Worm (Caenorhabditis elegans): ENCODE data around the gene R02D5.4.

R02D5.4 gene

ce11 chrV:14484582-14484981, at the start of gene R02D5.4:
TSS of gene R02D5.4 (minus strand) at chrV:14484682.
- TF ChIP-seq lin-11 (tag; optimal IDR thresholded peaks at IDR 0.05) (no peak), zag-1 (tag; optimal IDR thresholded peaks at IDR 0.05) (no peak), ztf-4 (tag; optimal IDR thresholded peaks at IDR 0.05) (no peak), aly-2 (tag; optimal IDR thresholded peaks at IDR 0.05) (no peak), Y55F3AM.14 (GFP tag; optimal IDR thresholded peaks at IDR 0.05) (no peak), nhr-23 (tag; optimal IDR thresholded peaks at IDR 0.05) (no peak), ama-1 (optimal IDR thresholded peaks at IDR 0.05) (no peak), ztf-1 (GFP tag; conservative IDR thresholded peaks at IDR 0.05) (no peak), elt-3 (tag; optimal IDR thresholded peaks at IDR 0.05) (no peak), egl-27 (tag; optimal IDR thresholded peaks at IDR 0.05) (no peak), lin-13 (GFP tag; optimal IDR thresholded peaks at IDR 0.05) (no peak), mdl-1 (tag; optimal IDR thresholded peaks at IDR 0.05) (no peak), gmeb-1 (tag; optimal IDR thresholded peaks at IDR 0.05) (no peak), unc-62 (GFP tag; optimal IDR thresholded peaks at IDR 0.05) (no peak), mab-5 (tag; optimal IDR thresholded peaks at IDR 0.05) (no peak), nhr-12 (tag; optimal IDR thresholded peaks at IDR 0.05) (no peak)

- TF ChIP-seq ceh-16 (tag; optimal IDR thresholded peaks at IDR 0.05) (no peak), ztf-11 (tag; optimal IDR thresholded peaks at IDR 0.05) (no peak), crh-2 (tag; optimal IDR thresholded peaks at IDR 0.05) (no peak), ztf-1 (GFP tag; conservative IDR thresholded peaks at IDR 0.05) (no peak), zag-1 (tag; optimal IDR thresholded peaks at IDR 0.05) (no peak), nhr-6 (tag; optimal IDR thresholded peaks at IDR 0.05) (no peak), nhr-77 (tag; optimal IDR thresholded peaks at IDR 0.05) (no peak), nhr-11 (tag; optimal IDR thresholded peaks at IDR 0.05) (no peak), nhr-23 (tag; optimal IDR thresholded peaks at IDR 0.05) (no peak), Y55F3AM.14 (GFP tag; optimal IDR thresholded peaks at IDR 0.05) (no peak), nhr-10 (tag; optimal IDR thresholded peaks at IDR 0.05) (no peak), sma-3 (GFP tag; optimal IDR thresholded peaks at IDR 0.05) (no peak), fos-1 (tag; optimal IDR thresholded peaks at IDR 0.05) (no peak), R02D3.7 (tag; optimal IDR thresholded peaks at IDR 0.05) (no peak), unc-62 (GFP tag; optimal IDR thresholded peaks at IDR 0.05) (no peak)
Observed at ce11 chrV:14532374-14532773, 47.9 kb upstream of the R02D5.4 start.

ce11 chrV:14530813-14531212, 46.3 kb upstream of the R02D5.4 start, which contains the start of gene kcnl-4:
TSS of gene kcnl-4 (plus strand) at chrV:14531113.
- TF ChIP-seq gmeb-1 (tag; optimal IDR thresholded peaks at IDR 0.05) (no peak), ama-1 (optimal IDR thresholded peaks at IDR 0.05) (no peak), dmd-4 (tag; optimal IDR thresholded peaks at IDR 0.05) (no peak), snpc-4 (tag; optimal IDR thresholded peaks at IDR 0.05) (no peak), nhr-12 (tag; optimal IDR thresholded peaks at IDR 0.05) (no peak), nhr-21 (tag; optimal IDR thresholded peaks at IDR 0.05) (no peak), elt-3 (tag; optimal IDR thresholded peaks at IDR 0.05) (no peak), mab-5 (tag; optimal IDR thresholded peaks at IDR 0.05) (no peak), lin-39 (tag; optimal IDR thresholded peaks at IDR 0.05) (no peak), nhr-11 (tag; optimal IDR thresholded peaks at IDR 0.05) (no peak), lsy-2 (tag; optimal IDR thresholded peaks at IDR 0.05) (no peak), elt-1 (tag; optimal IDR thresholded peaks at IDR 0.05) (no peak), C34F6.9 (tag; optimal IDR thresholded peaks at IDR 0.05) (no peak), egl-27 (tag; optimal IDR thresholded peaks at IDR 0.05) (no peak), ceh-82 (tag; optimal IDR thresholded peaks at IDR 0.05) (no peak), ZK546.5 (tag; optimal IDR thresholded peaks at IDR 0.05) (no peak), mbf-1 (tag; optimal IDR thresholded peaks at IDR 0.05) (no peak), sma-9 (GFP tag; optimal IDR thresholded peaks at IDR 0.05) (no peak), sma-9 (tag; optimal IDR thresholded peaks at IDR 0.05) (no peak), nhr-25 (tag; optimal IDR thresholded peaks at IDR 0.05) (no peak), unc-55 (GFP tag; optimal IDR thresholded peaks at IDR 0.05) (no peak)

ce11 chrV:14527210-14527609, 42.7 kb upstream of the R02D5.4 start:
- TF ChIP-seq crh-2 (tag; optimal IDR thresholded peaks at IDR 0.05) (no peak), lin-13 (GFP tag; optimal IDR thresholded peaks at IDR 0.05) (no peak), nhr-129 (tag; optimal IDR thresholded peaks at IDR 0.05) (no peak), nhr-23 (tag; optimal IDR thresholded peaks at IDR 0.05) (no peak), nhr-25 (tag; optimal IDR thresholded peaks at IDR 0.05) (no peak), lin-39 (tag; optimal IDR thresholded peaks at IDR 0.05) (no peak), nhr-21 (tag; optimal IDR thresholded peaks at IDR 0.05) (no peak), snpc-4 (tag; optimal IDR thresholded peaks at IDR 0.05) (no peak), ZK546.5 (tag; optimal IDR thresholded peaks at IDR 0.05) (no peak), ama-1 (optimal IDR thresholded peaks at IDR 0.05) (no peak), nhr-237 (tag; optimal IDR thresholded peaks at IDR 0.05) (no peak), mbf-1 (tag; optimal IDR thresholded peaks at IDR 0.05) (no peak), fos-1 (tag; optimal IDR thresholded peaks at IDR 0.05) (no peak), peb-1 (tag; optimal IDR thresholded peaks at IDR 0.05) (no peak), nhr-10 (tag; optimal IDR thresholded peaks at IDR 0.05) (no peak)

Measured in whole organism, L2 larva.